Worm (Caenorhabditis elegans): ENCODE data around the gene ebp-3.
A peak's percentile ranks its signal among the peaks of the same experiment; 100 is the strongest.

Gene ebp-3

ce11 chrV:18086783-18087182 lies 31.0 kb downstream of the ebp-3 start, which contains the start of gene slr-2 (continued):
- TF ChIP-seq zip-2 (tag; optimal IDR thresholded peaks at IDR 0.05) (no peak), Y5F2A.4 (GFP tag; optimal IDR thresholded peaks at IDR 0.05) (no peak), F26F4.8 (GFP tag; conservative IDR thresholded peaks at IDR 0.05) (no peak), dmd-9 (GFP tag; IDR thresholded peaks at IDR 0.05) (no peak), hlh-11 (tag; optimal IDR thresholded peaks at IDR 0.05) (no peak), unc-62 (GFP tag; optimal IDR thresholded peaks at IDR 0.05 in 1 of 2) (peak in 1 of 2 experiments; percentile 1), unc-62 (tag; optimal IDR thresholded peaks at IDR 0.05) (no peak), zfp-3 (GFP tag; conservative IDR thresholded peaks at IDR 0.05) (no peak), hif-1 (tag; optimal IDR thresholded peaks at IDR 0.05) (no peak), Y105C5A.15 (GFP tag; IDR thresholded peaks at IDR 0.05) (no peak), ceh-82 (tag; optimal IDR thresholded peaks at IDR 0.05) (no peak), hlh-30 (tag; optimal IDR thresholded peaks at IDR 0.05; ENCODE audit: insufficient read depth) (peak; percentile 33), unc-130 (GFP tag; optimal IDR thresholded peaks at IDR 0.05) (no peak), nhr-76 (tag; optimal IDR thresholded peaks at IDR 0.05) (no peak), ceh-32 (tag; optimal IDR thresholded peaks at IDR 0.05; ENCODE audit: poor library complexity) (no peak), attf-4 (tag; optimal IDR thresholded peaks at IDR 0.05) (no peak), ces-1 (GFP tag; optimal IDR thresholded peaks at IDR 0.05) (no peak), mes-2 (tag; optimal IDR thresholded peaks at IDR 0.05; ENCODE audit: poor library complexity, severe bottlenecking) (no peak), lsy-2 (tag; optimal IDR thresholded peaks at IDR 0.05) (peak in 1 of 2 experiments; percentile 53), tra-1 (GFP tag; IDR thresholded peaks at IDR 0.05) (no peak), fkh-10 (GFP tag; optimal IDR thresholded peaks at IDR 0.05) (no peak), ceh-28 (tag; optimal IDR thresholded peaks at IDR 0.05) (no peak), nhr-28 (tag; optimal IDR thresholded peaks at IDR 0.05) (peak; percentile 44), Y75B8A.6 (GFP tag; IDR thresholded peaks at IDR 0.05) (no peak), sdz-12 (GFP tag; optimal IDR thresholded peaks at IDR 0.05) (no peak), snpc-1.2 (GFP tag; IDR thresholded peaks at IDR 0.05) (no peak), lin-13 (GFP tag; optimal IDR thresholded peaks at IDR 0.05) (no peak), ZK337.2 (GFP tag; IDR thresholded peaks at IDR 0.05) (no peak), nhr-48 (tag; optimal IDR thresholded peaks at IDR 0.05) (no peak), F44E2.7 (GFP tag; IDR thresholded peaks at IDR 0.05) (no peak)

ce11 chrV:18091216-18091615 lies 35.4 kb downstream of the ebp-3 start:
- TF ChIP-seq nhr-10 (tag; optimal IDR thresholded peaks at IDR 0.05) (no peak), ceh-32 (tag; optimal IDR thresholded peaks at IDR 0.05; ENCODE audit: poor library complexity) (no peak), ZK546.5 (tag; optimal IDR thresholded peaks at IDR 0.05) (no peak), lsy-2 (tag; optimal IDR thresholded peaks at IDR 0.05) (no peak), aha-1 (tag) (peak; percentile 20), ctbp-1 (GFP tag; IDR thresholded peaks at IDR 0.05) (no peak), pqm-1 (tag; optimal IDR thresholded peaks at IDR 0.05) (no peak), dve-1 (tag; optimal IDR thresholded peaks at IDR 0.05; ENCODE audit: insufficient read depth) (no peak), lin-29 (GFP tag; IDR thresholded peaks at IDR 0.05) (no peak)

- TF ChIP-seq ceh-62 (tag; optimal IDR thresholded peaks at IDR 0.05), result no peak
- TF ChIP-seq madf-9 (GFP tag; conservative IDR thresholded peaks at IDR 0.05), result no peak
- TF ChIP-seq duxl-1 (tag; optimal IDR thresholded peaks at IDR 0.05; ENCODE audit: poor library complexity), result no peak
- TF ChIP-seq mes-2 (tag; optimal IDR thresholded peaks at IDR 0.05; ENCODE audit: poor library complexity, severe bottlenecking), result no peak
- TF ChIP-seq zag-1 (tag; optimal IDR thresholded peaks at IDR 0.05), result no peak
- TF ChIP-seq aha-1 (tag), result no peak
- no peak for TF ChIP-seq lin-38 (GFP tag; IDR thresholded peaks at IDR 0.05)
- no peak for TF ChIP-seq rbr-2 (tag; optimal IDR thresholded peaks at IDR 0.05)
- TF ChIP-seq vab-7 (GFP tag; IDR thresholded peaks at IDR 0.05), result no peak
- no peak for TF ChIP-seq tra-1 (GFP tag; IDR thresholded peaks at IDR 0.05)
- no peak for TF ChIP-seq zip-11 (GFP tag; IDR thresholded peaks at IDR 0.05)
- no peak for TF ChIP-seq nhr-6 (tag; optimal IDR thresholded peaks at IDR 0.05)
- no peak for TF ChIP-seq dve-1 (tag; optimal IDR thresholded peaks at IDR 0.05; ENCODE audit: insufficient read depth)
- no peak for TF ChIP-seq nhr-28 (tag; optimal IDR thresholded peaks at IDR 0.05)
- no peak for TF ChIP-seq nhr-10 (tag; optimal IDR thresholded peaks at IDR 0.05)
- TF ChIP-seq daf-12 (tag; optimal IDR thresholded peaks at IDR 0.05), result no peak
- TF ChIP-seq snpc-4 (tag; optimal IDR thresholded peaks at IDR 0.05), result no peak
- no peak for TF ChIP-seq hlh-11 (tag; optimal IDR thresholded peaks at IDR 0.05)
- TF ChIP-seq gei-8 (GFP tag; optimal IDR thresholded peaks at IDR 0.05), result no peak
- TF ChIP-seq madf-5 (GFP tag; IDR thresholded peaks at IDR 0.05), result no peak
Observed at ce11 chrV:18093941-18094340, 38.2 kb downstream of the ebp-3 start.
